Fruit fly (Drosophila melanogaster) whole organism, embryonic: ENCODE measurements around the gene CG17344.

Experiments
- Asciz ChIP-seq: fragments of 200-800 bp; sonication (Bioruptor generic); optimal IDR thresholded peaks from 2 replicates; lab custom pipeline; 2017; ENCODE audit warnings: missing biosample characterization, mild to moderate bottlenecking, missing genetic modification characterization, missing genetic modification reagents
- Atf-2 ChIP-seq: fragments of 200-800 bp; sonication (Bioruptor generic); optimal IDR thresholded peaks from 2 replicates; lab custom pipeline; 2016; ENCODE audit warnings: missing biosample characterization, missing genetic modification characterization
- CG12744 ChIP-seq: fragments of 200-800 bp; sonication (Bioruptor generic); optimal IDR thresholded peaks from 2 replicates; lab custom pipeline; 2016; ENCODE audit warnings: missing biosample characterization, missing genetic modification characterization
- CG17385 ChIP-seq: fragments of 200-800 bp; sonication (Bioruptor generic); optimal IDR thresholded peaks from 3 replicates; lab custom pipeline; 2018; ENCODE audit warnings: missing biosample characterization, mild to moderate bottlenecking, missing genetic modification characterization
- CG2202 ChIP-seq: fragments of 200-800 bp; sonication (Bioruptor generic); optimal IDR thresholded peaks from 2 replicates; lab custom pipeline; 2018; ENCODE audit warnings: missing biosample characterization, mild to moderate bottlenecking, missing genetic modification characterization
- CG2875 ChIP-seq: fragments of 200-800 bp; sonication (Bioruptor generic); optimal IDR thresholded peaks from 2 replicates; lab custom pipeline; 2017; ENCODE audit warnings: missing biosample characterization, mild to moderate bottlenecking, missing genetic modification characterization, missing genetic modification reagents
- CG31388 ChIP-seq: fragments of 200-800 bp; sonication (Bioruptor generic); optimal IDR thresholded peaks from 2 replicates; lab custom pipeline; 2016; ENCODE audit warnings: missing biosample characterization, missing genetic modification characterization
- CG32772 ChIP-seq: fragments of 200-800 bp; sonication (Bioruptor generic); IDR thresholded peaks from 2 replicates; pipeline ENCODE4 v1.3.6; 2022; ENCODE audit warnings: missing biosample characterization, missing genetic modification characterization
- CG3407 ChIP-seq: fragments of 200-800 bp; sonication (Bioruptor generic); optimal IDR thresholded peaks from 2 replicates; lab custom pipeline; 2018; ENCODE audit warnings: missing biosample characterization, mild to moderate bottlenecking, missing genetic modification characterization
- CG3838 ChIP-seq: fragments of 200-800 bp; sonication (Bioruptor generic); optimal IDR thresholded peaks from 3 replicates; lab custom pipeline; 2016; ENCODE audit warnings: missing biosample characterization, missing genetic modification characterization
- CG4328 ChIP-seq: fragments of 200-800 bp; sonication (Bioruptor generic); optimal IDR thresholded peaks from 3 replicates; lab custom pipeline; 2017; ENCODE audit warnings: missing biosample characterization, missing genetic modification reagents, missing genetic modification characterization
- CG4730 ChIP-seq: fragments of 200-800 bp; sonication (Bioruptor generic); IDR thresholded peaks from 2 replicates; pipeline ENCODE4 v1.3.6; 2022; ENCODE audit warnings: missing biosample characterization, missing genetic modification characterization
- CG5245 ChIP-seq: fragments of 200-800 bp; sonication (Bioruptor generic); optimal IDR thresholded peaks from 3 replicates; lab custom pipeline; 2016; ENCODE audit warnings: missing biosample characterization, missing genetic modification characterization
- CG6654 ChIP-seq: fragments of 200-800 bp; sonication (Bioruptor generic); optimal IDR thresholded peaks from 2 replicates; lab custom pipeline; 2017; ENCODE audit warnings: missing biosample characterization, mild to moderate bottlenecking, missing genetic modification characterization
- CG6765 ChIP-seq: fragments of 200-800 bp; sonication (Bioruptor generic); optimal IDR thresholded peaks from 3 replicates; lab custom pipeline; 2017; ENCODE audit warnings: missing biosample characterization, mild to moderate bottlenecking, missing genetic modification characterization
- CG7987 ChIP-seq: fragments of 200-800 bp; sonication (Bioruptor generic); optimal IDR thresholded peaks from 2 replicates; lab custom pipeline; 2018; ENCODE audit warnings: missing biosample characterization, mild to moderate bottlenecking, missing genetic modification characterization, moderate library complexity
- CG8089 ChIP-seq: fragments of 200-800 bp; sonication (Bioruptor generic); optimal IDR thresholded peaks from 3 replicates; lab custom pipeline; 2016; ENCODE audit warnings: missing biosample characterization, missing genetic modification characterization
- CG8924 ChIP-seq: fragments of 200-800 bp; optimal IDR thresholded peaks from 3 replicates; lab custom pipeline; 2019; ENCODE audit warnings: missing biosample characterization, mild to moderate bottlenecking, missing genetic modification characterization, moderate library complexity
- CHES-1-like ChIP-seq: fragments of 200-800 bp; sonication (Bioruptor generic); optimal IDR thresholded peaks from 2 replicates; lab custom pipeline; 2016; ENCODE audit warnings: missing biosample characterization, missing genetic modification characterization
- Chrac-16 ChIP-seq: fragments of 200-800 bp; sonication (Bioruptor generic); optimal IDR thresholded peaks from 3 replicates; lab custom pipeline; 2016; ENCODE audit warnings: missing biosample characterization, missing genetic modification characterization
- CrebB ChIP-seq: fragments of 200-800 bp; sonication (Bioruptor generic); optimal IDR thresholded peaks from 3 replicates; lab custom pipeline; 2018; ENCODE audit warnings: missing biosample characterization, mild to moderate bottlenecking, missing genetic modification characterization
- D19B ChIP-seq: fragments of 200-800 bp; sonication (Bioruptor generic); optimal IDR thresholded peaks from 2 replicates; lab custom pipeline; 2017; ENCODE audit warnings: missing biosample characterization, mild to moderate bottlenecking, missing genetic modification characterization
- Dad ChIP-seq: fragments of 200-800 bp; sonication (Bioruptor generic); optimal IDR thresholded peaks from 3 replicates; lab custom pipeline; 2016; ENCODE audit warnings: missing biosample characterization, missing genetic modification characterization
- Dip3 ChIP-seq: fragments of 200-800 bp; sonication (Bioruptor generic); optimal IDR thresholded peaks from 3 replicates; lab custom pipeline; 2016; ENCODE audit warnings: missing biosample characterization, missing genetic modification characterization
- Dll ChIP-seq: fragments of 200-800 bp; sonication (Bioruptor generic); IDR thresholded peaks from 4 replicates; pipeline ENCODE4 v1.3.6; 2022; ENCODE audit warnings: missing biosample characterization, missing genetic modification characterization; ENCODE audit not compliant: partially characterized antibody
- E2f1 ChIP-seq: fragments of 200-800 bp; sonication (Bioruptor generic); IDR thresholded peaks from 2 replicates; pipeline ENCODE4 v1.3.6; 2022; ENCODE audit warnings: missing biosample characterization, missing genetic modification characterization
- Gug ChIP-seq: fragments of 200-800 bp; sonication (Bioruptor generic); IDR thresholded peaks from 4 replicates; pipeline ENCODE4 v1.3.6; 2022; ENCODE audit warnings: missing biosample characterization, missing genetic modification characterization
- Jarid2 ChIP-seq: fragments of 200-800 bp; sonication (Bioruptor generic); optimal IDR thresholded peaks from 3 replicates; lab custom pipeline; 2017; ENCODE audit warnings: mild to moderate bottlenecking, missing biosample characterization, missing genetic modification reagents, missing genetic modification characterization
- MESR4 ChIP-seq: fragments of 200-800 bp; sonication (Bioruptor generic); optimal IDR thresholded peaks from 2 replicates; lab custom pipeline; 2018; ENCODE audit warnings: missing biosample characterization, mild to moderate bottlenecking, missing genetic modification characterization, moderate library complexity
- Med ChIP-seq: fragments of 200-800 bp; sonication (Bioruptor generic); peaks from one replicate; lab custom pipeline; 2016; ENCODE audit warnings: missing biosample characterization, missing genetic modification characterization, mild to moderate bottlenecking, inconsistent platforms, moderate library complexity
- Optix ChIP-seq: fragments of 200-800 bp; sonication (Bioruptor generic); IDR thresholded peaks from 3 replicates; pipeline ENCODE4 v1.3.6; 2022; ENCODE audit warnings: missing biosample characterization, missing genetic modification characterization
- Pdp1 ChIP-seq, 2 experiments: fragments of 200-800 bp; sonication (Bioruptor generic); optimal IDR thresholded peaks; 3 replicates each; lab custom pipeline; 2016; ENCODE audit warnings: missing biosample characterization in 2 of 2, missing genetic modification characterization in 2 of 2, mild to moderate bottlenecking in 1 of 2, moderate library complexity in 1 of 2
- aop ChIP-seq: fragments of 200-800 bp; sonication (Bioruptor generic); IDR thresholded peaks from 2 replicates; pipeline ENCODE4 v1.3.6; 2022; ENCODE audit warnings: missing biosample characterization, missing genetic modification characterization
- ap ChIP-seq: fragments of 200-800 bp; sonication (Bioruptor generic); IDR thresholded peaks from 2 replicates; pipeline ENCODE4 v1.3.6; 2022; ENCODE audit warnings: missing biosample characterization, missing genetic modification characterization
- ara ChIP-seq: fragments of 200-800 bp; sonication (Bioruptor generic); IDR thresholded peaks from 2 replicates; pipeline ENCODE4 v1.3.6; 2022; ENCODE audit warnings: missing biosample characterization, missing genetic modification characterization
- disco-r ChIP-seq: fragments of 200-800 bp; sonication (Bioruptor generic); optimal IDR thresholded peaks from 2 replicates; lab custom pipeline; 2016; ENCODE audit warnings: missing biosample characterization, missing genetic modification characterization
- dpn ChIP-seq, 2 experiments: fragments of 200-800 bp; sonication (Bioruptor generic); optimal IDR thresholded peaks; 3 replicates each; lab custom pipeline; 2016; ENCODE audit warnings: missing biosample characterization in 2 of 2, missing genetic modification characterization in 2 of 2
- dysf ChIP-seq: fragments of 200-800 bp; sonication (Bioruptor generic); IDR thresholded peaks from 3 replicates; pipeline ENCODE4 v1.3.6; 2022; ENCODE audit warnings: missing biosample characterization, missing genetic modification characterization
- gce ChIP-seq: fragments of 200-800 bp; sonication (Bioruptor generic); IDR thresholded peaks from 3 replicates; pipeline ENCODE4 v1.3.6; 2022; ENCODE audit warnings: missing biosample characterization, missing genetic modification characterization
- gem ChIP-seq: fragments of 200-800 bp; sonication (Bioruptor generic); optimal IDR thresholded peaks from 2 replicates; lab custom pipeline; 2019; ENCODE audit warnings: missing biosample characterization, mild to moderate bottlenecking, missing genetic modification characterization, moderate library complexity
- gsb ChIP-seq: fragments of 200-800 bp; sonication (Bioruptor generic); IDR thresholded peaks from 2 replicates; pipeline ENCODE4 v1.3.6; 2022; ENCODE audit warnings: missing biosample characterization, missing genetic modification characterization
- kay ChIP-seq: fragments of 200-800 bp; sonication (Bioruptor generic); optimal IDR thresholded peaks from 2 replicates; lab custom pipeline; 2016; ENCODE audit warnings: missing biosample characterization, missing genetic modification characterization
- lmd ChIP-seq: fragments of 200-800 bp; sonication (Bioruptor generic); IDR thresholded peaks from 2 replicates; pipeline ENCODE4 v1.3.6; 2022; ENCODE audit warnings: missing biosample characterization, missing genetic modification characterization
- lola ChIP-seq, 3 experiments: fragments of >200 bp in 2 of 3; fragments of 200-800 bp in 1 of 3; sonication (Bioruptor generic) in 1 of 3; optimal IDR thresholded peaks; 2 replicates each; lab custom pipeline; 2017 to 2019; ENCODE audit warnings: missing biosample characterization in 3 of 3, missing genetic modification characterization in 3 of 3, mild to moderate bottlenecking in 1 of 3, moderate library complexity in 1 of 3
- lov ChIP-seq, 2 experiments: fragments of 200-800 bp in 1 of 2; fragments of >200 bp in 1 of 2; sonication (Bioruptor generic) in 1 of 2; IDR thresholded peaks in 1 of 2; optimal IDR thresholded peaks in 1 of 2; 2 replicates in 1 of 2; 3 replicates in 1 of 2; pipeline versions ENCODE4 v1.3.6 to Lab custom; 2017 to 2022; ENCODE audit warnings: missing biosample characterization in 1 of 2, missing genetic modification characterization in 1 of 2
- nmo ChIP-seq: fragments of 200-800 bp; sonication (Bioruptor generic); optimal IDR thresholded peaks from 2 replicates; lab custom pipeline; 2018; ENCODE audit warnings: missing biosample characterization, mild to moderate bottlenecking, missing genetic modification characterization, moderate library complexity
- rib ChIP-seq: fragments of 200-800 bp; sonication (Bioruptor generic); IDR thresholded peaks from 2 replicates; pipeline ENCODE4 v1.3.6; 2022; ENCODE audit warnings: missing biosample characterization, missing genetic modification characterization
- ro ChIP-seq: fragments of 200-800 bp; sonication (Bioruptor generic); IDR thresholded peaks from 2 replicates; pipeline ENCODE4 v1.3.6; 2022; ENCODE audit warnings: missing biosample characterization, missing genetic modification characterization
- trem ChIP-seq: fragments of 200-800 bp; optimal IDR thresholded peaks from 3 replicates; lab custom pipeline; 2019; ENCODE audit warnings: missing biosample characterization, mild to moderate bottlenecking, missing genetic modification characterization, moderate library complexity
- wek ChIP-seq: fragments of 200-800 bp; sonication (Bioruptor generic); optimal IDR thresholded peaks from 3 replicates; lab custom pipeline; 2018; ENCODE audit warnings: missing biosample characterization, mild to moderate bottlenecking, missing genetic modification characterization, moderate library complexity
- zfh2 ChIP-seq: fragments of 200-800 bp; sonication (Bioruptor generic); optimal IDR thresholded peaks from 2 replicates; lab custom pipeline; 2016; ENCODE audit warnings: missing biosample characterization, missing genetic modification characterization

The CG17344 gene

dm6 chr2L:19058916-19059315 lies 42.9 kb upstream of the CG17344 start, which contains the start of gene Phlpp (continued):
- TF ChIP-seq kay (peak; percentile 29), gem (tag; lab: Kevin White, UChicago) (no peak), Atf-2 (GFP tag; lab: Kevin White, UChicago) (no peak), CG5245 (GFP tag; lab: Kevin White, UChicago) (no peak), nmo (GFP tag; lab: Kevin White, UChicago) (peak; percentile 22), aop (GFP tag; lab: Robert Waterston, UW) (no peak), gsb (GFP tag; lab: Robert Waterston, UW) (no peak), E2f1 (GFP tag; lab: Robert Waterston, UW) (peak; percentile 65), CG12744 (GFP tag; lab: Kevin White, UChicago) (no peak), D19B (GFP tag; lab: Kevin White, UChicago) (no peak), trem (tag; lab: Kevin White, UChicago) (peak; percentile 60), lola (GFP tag; optimal IDR thresholded peaks at IDR 0.05; lab: Kevin White, UChicago) (peak in 1 of 3 experiments; percentile 46), CG2875 (GFP tag; lab: Kevin White, UChicago) (peak; percentile 23), CG2202 (tag; lab: Kevin White, UChicago) (no peak), lmd (peak; percentile 19; the same call in 1 of the 2 replicates), Dll (GFP tag; lab: Robert Waterston, UW) (no peak), dpn (GFP tag; optimal IDR thresholded peaks at IDR 0.05; lab: Kevin White, UChicago) (peak; percentile 2 to 5), CG31388 (GFP tag; lab: Kevin White, UChicago) (no peak), CG6765 (no peak), Dip3 (GFP tag; lab: Kevin White, UChicago) (peak; percentile 27), CHES-1-like (GFP tag; lab: Kevin White, UChicago) (no peak), CG32772 (GFP tag; lab: Robert Waterston, UW) (peak; percentile 36; the same call in 1 of the 2 replicates), ro (no peak), Pdp1 (GFP tag; optimal IDR thresholded peaks at IDR 0.05; lab: Kevin White, UChicago) (peak in 1 of 2 experiments; percentile 58), dysf (GFP tag; lab: Robert Waterston, UW) (peak; percentile 69), gce (GFP tag; lab: Robert Waterston, UW) (peak; percentile 73; the same call in 2 of the 3 replicates), Chrac-16 (GFP tag; lab: Kevin White, UChicago) (no peak), lov (optimal IDR thresholded peaks at IDR 0.05; lab: Kevin White, UChicago) (no peak), lov (GFP tag; IDR thresholded peaks at IDR 0.05; lab: Robert Waterston, UW) (no peak), CG6654 (GFP tag; lab: Kevin White, UChicago) (no peak), Gug (GFP tag; lab: Robert Waterston, UW) (peak; percentile 19; the same call in 1 of the 4 replicates), MESR4 (no peak), ara (peak; percentile 75; the same call in 1 of the 2 replicates), Dad (no peak), Optix (GFP tag; lab: Robert Waterston, UW) (no peak), CG3838 (GFP tag; lab: Kevin White, UChicago) (no peak), ap (no peak), zfh2 (GFP tag; lab: Kevin White, UChicago) (no peak), CG4730 (GFP tag; lab: Robert Waterston, UW) (peak; percentile 47; the same call in 1 of the 2 replicates), Jarid2 (GFP tag; lab: Kevin White, UChicago) (no peak), wek (GFP tag; lab: Kevin White, UChicago) (no peak), CG4328 (GFP tag; lab: Kevin White, UChicago) (no peak), CrebB (tag; lab: Kevin White, UChicago) (no peak), CG17385 (GFP tag; lab: Kevin White, UChicago) (no peak), CG7987 (GFP tag; lab: Kevin White, UChicago) (no peak), Med (GFP tag; lab: Kevin White, UChicago) (peak; percentile 60), CG8089 (GFP tag; lab: Kevin White, UChicago) (no peak), CG3407 (GFP tag; lab: Kevin White, UChicago) (no peak), Asciz (GFP tag; lab: Kevin White, UChicago) (no peak), rib (GFP tag; lab: Robert Waterston, UW) (no peak), disco-r (no peak), CG8924 (peak; percentile 40)
